Worm (Caenorhabditis elegans): ENCODE measurements around the gene C06G3.8.

The C06G3.8 gene

DNA sequence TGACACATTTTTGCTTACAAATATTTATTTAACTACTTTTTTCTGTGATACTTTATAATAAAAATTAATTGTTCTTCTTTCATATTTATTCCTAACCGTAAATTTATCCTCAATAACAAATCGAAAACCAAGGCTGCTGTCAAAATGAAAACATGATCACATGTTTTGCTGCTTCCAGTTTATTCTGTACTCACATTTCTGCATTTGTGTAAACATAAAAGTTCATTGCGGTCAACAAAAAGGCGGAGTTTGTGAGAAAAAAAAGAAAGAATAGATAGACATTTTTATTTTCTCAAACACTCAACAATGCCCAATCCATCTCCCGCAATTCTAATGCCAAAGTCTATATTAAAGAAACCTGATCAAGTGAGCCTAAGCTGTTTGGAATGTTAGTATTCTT, 3.5 kb upstream of the C06G3.8 start, which contains the start of gene C06G3.3:
TSS of gene C06G3.3 (plus strand) at position 301 of the 400 bp plus-strand sequence.
- TF ChIP-seq pha-4 (tag; optimal IDR thresholded peaks at IDR 0.05) (peak; percentile 58), nhr-67 (tag; optimal IDR thresholded peaks at IDR 0.05) (no peak)

- TF ChIP-seq fkh-10 (GFP tag; optimal IDR thresholded peaks at IDR 0.05), result peak; percentile 58
- TF ChIP-seq nhr-237 (tag; optimal IDR thresholded peaks at IDR 0.05), result no peak
- no peak for TF ChIP-seq elt-1 (tag; optimal IDR thresholded peaks at IDR 0.05)
Observed at ce11 chrIV:7031019-7031418, 1.3 kb downstream of the C06G3.8 start.

DNA sequence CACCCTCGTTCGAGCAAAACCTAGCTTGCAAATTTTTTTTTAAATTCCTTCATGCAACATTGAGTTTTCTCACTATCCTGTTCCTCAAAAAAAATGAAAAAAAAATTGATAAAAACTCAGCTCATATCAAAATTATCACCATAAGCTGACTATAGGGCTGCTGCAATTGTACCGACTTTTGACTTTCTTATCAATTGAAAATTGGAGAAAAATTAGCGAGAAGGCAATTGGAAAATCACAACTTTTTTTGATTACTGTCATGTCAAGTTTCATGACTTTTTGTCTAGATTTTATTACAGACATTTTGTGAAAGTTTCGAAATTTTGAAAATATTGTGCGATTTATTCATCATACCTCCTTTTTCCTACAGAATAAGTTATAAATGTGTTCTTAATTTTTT, 6.5 kb downstream of the C06G3.8 start:
- TF ChIP-seq lsy-12 (tag; optimal IDR thresholded peaks at IDR 0.05) (no peak), unc-39 (tag; optimal IDR thresholded peaks at IDR 0.05) (no peak), ztf-4 (tag; optimal IDR thresholded peaks at IDR 0.05) (no peak), skn-1 (tag; optimal IDR thresholded peaks at IDR 0.05) (no peak), hmg-11 (tag; optimal IDR thresholded peaks at IDR 0.05) (no peak), pha-4 (tag; optimal IDR thresholded peaks at IDR 0.05) (peak; percentile 8), elt-2 (tag; optimal IDR thresholded peaks at IDR 0.05) (peak; percentile 90), pqm-1 (tag; optimal IDR thresholded peaks at IDR 0.05) (peak; percentile 67), nhr-76 (tag; optimal IDR thresholded peaks at IDR 0.05) (no peak)

ce11 chrIV:7024829-7025228, 7.5 kb downstream of the C06G3.8 start:
- TF ChIP-seq snpc-4 (tag; optimal IDR thresholded peaks at IDR 0.05) (no peak), elt-2 (tag; optimal IDR thresholded peaks at IDR 0.05) (peak; percentile 49), pqm-1 (tag; optimal IDR thresholded peaks at IDR 0.05) (peak; percentile 39)

DNA sequence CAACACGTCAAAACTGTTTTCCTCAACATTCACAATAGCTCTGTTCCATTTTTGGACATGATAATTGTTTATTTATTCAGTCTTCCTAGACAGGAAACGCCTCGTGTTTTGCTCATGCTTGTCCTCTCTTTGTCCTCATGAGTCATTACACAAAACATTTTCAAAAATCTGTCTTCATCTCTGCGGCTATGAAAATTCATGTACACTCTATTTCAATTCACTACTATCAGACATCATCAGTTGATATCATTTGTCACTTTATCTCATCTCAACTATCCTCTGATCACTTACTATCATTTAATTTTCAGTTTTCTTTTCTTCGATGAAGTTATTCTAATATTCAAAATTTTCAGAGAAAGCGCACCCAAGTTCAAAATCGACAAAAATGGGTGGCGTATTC, 8.5 kb downstream of the C06G3.8 start, which contains the start of gene adah-1:
TSS of gene adah-1 (plus strand) at position 354 of the 400 bp plus-strand sequence.
- TF ChIP-seq mml-1 (tag; optimal IDR thresholded peaks at IDR 0.05) (peak; percentile 15), nhr-25 (tag; optimal IDR thresholded peaks at IDR 0.05) (no peak)

ce11 chrIV:7023004-7023403, 9.4 kb downstream of the C06G3.8 start:
- TF ChIP-seq sea-2 (GFP tag; optimal IDR thresholded peaks at IDR 0.05), result no peak
- no peak for TF ChIP-seq nhr-67 (tag; optimal IDR thresholded peaks at IDR 0.05)
- TF ChIP-seq pha-4 (tag; optimal IDR thresholded peaks at IDR 0.05), result peak; percentile 87
- TF ChIP-seq egl-5 (tag; optimal IDR thresholded peaks at IDR 0.05), result peak; percentile 89
- no peak for TF ChIP-seq egl-27 (tag; optimal IDR thresholded peaks at IDR 0.05)
- TF ChIP-seq nhr-77 (tag; optimal IDR thresholded peaks at IDR 0.05), result no peak
- peak; percentile 39 for TF ChIP-seq nhr-43 (tag; optimal IDR thresholded peaks at IDR 0.05; ENCODE audit: poor library complexity, severe bottlenecking)
- no peak for TF ChIP-seq daf-12 (tag; optimal IDR thresholded peaks at IDR 0.05)
- peak; percentile 2 for TF ChIP-seq nhr-25 (tag; optimal IDR thresholded peaks at IDR 0.05)
- TF ChIP-seq fos-1 (tag; optimal IDR thresholded peaks at IDR 0.05), result no peak
- TF ChIP-seq nhr-23 (tag; optimal IDR thresholded peaks at IDR 0.05), result peak; percentile 30
- peak; percentile 55 for TF ChIP-seq nfya-1 (tag; optimal IDR thresholded peaks at IDR 0.05; ENCODE audit: insufficient read depth)
- TF ChIP-seq elt-2 (tag; optimal IDR thresholded peaks at IDR 0.05), result peak; percentile 11
- TF ChIP-seq nhr-12 (tag; optimal IDR thresholded peaks at IDR 0.05), result no peak
- peak; percentile 29 for TF ChIP-seq ceh-28 (tag; optimal IDR thresholded peaks at IDR 0.05)
- TF ChIP-seq ztf-11 (tag; optimal IDR thresholded peaks at IDR 0.05), result no peak
- no peak for TF ChIP-seq fkh-2 (tag; optimal IDR thresholded peaks at IDR 0.05)
- peak; percentile 59 for TF ChIP-seq hmg-11 (tag; optimal IDR thresholded peaks at IDR 0.05)
- no peak for TF ChIP-seq nhr-237 (tag; optimal IDR thresholded peaks at IDR 0.05)
- peak; percentile 15 for TF ChIP-seq tbx-2 (tag; optimal IDR thresholded peaks at IDR 0.05)
- TF ChIP-seq elt-3 (tag; optimal IDR thresholded peaks at IDR 0.05), result no peak
- TF ChIP-seq jun-1 (tag; optimal IDR thresholded peaks at IDR 0.05), result peak; percentile 56
- TF ChIP-seq pqm-1 (tag; optimal IDR thresholded peaks at IDR 0.05), result peak; percentile 2
- peak; percentile 16 for TF ChIP-seq lin-15B (tag; optimal IDR thresholded peaks at IDR 0.05)
- no peak for TF ChIP-seq ztf-4 (tag; optimal IDR thresholded peaks at IDR 0.05)
- no peak for TF ChIP-seq skn-1 (tag; optimal IDR thresholded peaks at IDR 0.05)
- peak; percentile 59 for TF ChIP-seq snpc-4 (tag; optimal IDR thresholded peaks at IDR 0.05)
- TF ChIP-seq elt-1 (tag; optimal IDR thresholded peaks at IDR 0.05), result no peak

All from whole organism, L3 larva.